Fruit fly (Drosophila melanogaster) whole organism, embryonic: ENCODE results near the gene yuri.

Source experiments
- B-H1 ChIP-seq: fragments of 200-800 bp; sonication (Bioruptor generic); IDR thresholded peaks from 3 replicates; pipeline ENCODE4 v1.3.6; 2022; ENCODE audit warnings: missing biosample characterization, missing genetic modification characterization
- BEAF-32 ChIP-seq: fragments of 200-800 bp; sonication (Bioruptor generic); optimal IDR thresholded peaks from 3 replicates; lab custom pipeline; 2017; ENCODE audit warnings: missing biosample characterization, missing genetic modification characterization, mild to moderate bottlenecking, moderate library complexity, missing genetic modification reagents
- Bteb2 ChIP-seq: fragments of 200-800 bp; sonication (Bioruptor generic); optimal IDR thresholded peaks from 2 replicates; lab custom pipeline; 2016; ENCODE audit warnings: missing biosample characterization, missing genetic modification characterization
- CG11398 ChIP-seq: fragments of 200-800 bp; sonication (Bioruptor generic); optimal IDR thresholded peaks from 2 replicates; lab custom pipeline; 2016; ENCODE audit warnings: missing biosample characterization, missing genetic modification characterization
- CG12071 ChIP-seq: fragments of 200-800 bp; sonication (Bioruptor generic); optimal IDR thresholded peaks from 3 replicates; lab custom pipeline; 2018; ENCODE audit warnings: missing biosample characterization, mild to moderate bottlenecking, missing genetic modification characterization
- CG12744 ChIP-seq: fragments of 200-800 bp; sonication (Bioruptor generic); optimal IDR thresholded peaks from 2 replicates; lab custom pipeline; 2016; ENCODE audit warnings: missing biosample characterization, missing genetic modification characterization
- CG13624 ChIP-seq: fragments of 200-800 bp; sonication (Bioruptor generic); optimal IDR thresholded peaks from 2 replicates; lab custom pipeline; 2016; ENCODE audit warnings: missing biosample characterization, missing genetic modification characterization
- CG15696 ChIP-seq: fragments of 200-800 bp; sonication (Bioruptor generic); optimal IDR thresholded peaks from 2 replicates; lab custom pipeline; 2019; ENCODE audit warnings: missing biosample characterization, mild to moderate bottlenecking, missing genetic modification characterization, moderate library complexity
- CG17361 ChIP-seq: fragments of 200-800 bp; sonication (Bioruptor generic); IDR thresholded peaks from 3 replicates; pipeline ENCODE4 v1.3.6; 2022; ENCODE audit warnings: missing biosample characterization, missing genetic modification characterization
- CG17829 ChIP-seq: fragments of 200-800 bp; optimal IDR thresholded peaks from 2 replicates; lab custom pipeline; 2019; ENCODE audit warnings: missing biosample characterization, mild to moderate bottlenecking, missing genetic modification characterization, moderate library complexity
- CG18764 ChIP-seq: fragments of 200-800 bp; sonication (Bioruptor generic); optimal IDR thresholded peaks from 3 replicates; lab custom pipeline; 2016; ENCODE audit warnings: missing biosample characterization, missing genetic modification characterization
- CG2712 ChIP-seq: fragments of 200-800 bp; optimal IDR thresholded peaks from 3 replicates; lab custom pipeline; 2019; ENCODE audit warnings: missing biosample characterization, mild to moderate bottlenecking, missing genetic modification characterization, moderate library complexity
- CG30403 ChIP-seq: fragments of 200-800 bp; sonication (Bioruptor generic); optimal IDR thresholded peaks from 3 replicates; lab custom pipeline; 2016; ENCODE audit warnings: missing biosample characterization, missing genetic modification characterization
- CG34376 ChIP-seq: fragments of 200-800 bp; sonication (Bioruptor generic); optimal IDR thresholded peaks from 2 replicates; lab custom pipeline; 2018; ENCODE audit warnings: missing biosample characterization, mild to moderate bottlenecking, missing genetic modification characterization
- CG6854 ChIP-seq: fragments of 200-800 bp; sonication (Bioruptor generic); optimal IDR thresholded peaks from 3 replicates; lab custom pipeline; 2017; ENCODE audit warnings: missing biosample characterization, mild to moderate bottlenecking, missing genetic modification characterization
- CG7357 ChIP-seq: fragments of 200-800 bp; sonication (Bioruptor generic); IDR thresholded peaks from 3 replicates; pipeline ENCODE4 v1.3.6; 2022; ENCODE audit warnings: missing biosample characterization, missing genetic modification characterization
- CG8281 ChIP-seq: fragments of 200-800 bp; sonication (Bioruptor generic); optimal IDR thresholded peaks from 2 replicates; lab custom pipeline; 2018; ENCODE audit warnings: missing biosample characterization, mild to moderate bottlenecking, missing genetic modification characterization, moderate library complexity
- CG9437 ChIP-seq: fragments of 200-800 bp; sonication (Bioruptor generic); optimal IDR thresholded peaks from 2 replicates; lab custom pipeline; 2018; ENCODE audit warnings: missing biosample characterization, mild to moderate bottlenecking, missing genetic modification characterization
- CG9609 ChIP-seq: fragments of 200-800 bp; sonication (Bioruptor generic); optimal IDR thresholded peaks from 3 replicates; lab custom pipeline; 2016; ENCODE audit warnings: missing biosample characterization, missing genetic modification characterization
- Dp ChIP-seq: fragments of 200-800 bp; sonication (Bioruptor generic); optimal IDR thresholded peaks from 2 replicates; lab custom pipeline; 2018; ENCODE audit warnings: missing biosample characterization, mild to moderate bottlenecking, missing genetic modification characterization, moderate library complexity
- E2f1 ChIP-seq: fragments of 200-800 bp; sonication (Bioruptor generic); IDR thresholded peaks from 2 replicates; pipeline ENCODE4 v1.3.6; 2022; ENCODE audit warnings: missing biosample characterization, missing genetic modification characterization
- Ets65A ChIP-seq: fragments of 200-800 bp; sonication (Bioruptor generic); peaks from one replicate; lab custom pipeline; 2016; ENCODE audit warnings: missing biosample characterization, missing genetic modification characterization
- Fer1 ChIP-seq: fragments of 200-800 bp; sonication (Bioruptor generic); optimal IDR thresholded peaks from 2 replicates; lab custom pipeline; 2017; ENCODE audit warnings: missing biosample characterization, mild to moderate bottlenecking, missing genetic modification characterization
- H15 ChIP-seq: fragments of 200-800 bp; sonication (Bioruptor generic); IDR thresholded peaks from 3 replicates; pipeline ENCODE4 v1.3.6; 2022; ENCODE audit warnings: missing biosample characterization, missing genetic modification characterization
- Hmr ChIP-seq: fragments of 200-800 bp; sonication (Bioruptor generic); optimal IDR thresholded peaks from 3 replicates; lab custom pipeline; 2017; ENCODE audit warnings: mild to moderate bottlenecking, missing biosample characterization, missing genetic modification reagents, missing genetic modification characterization
- Hr3 ChIP-seq: fragments of 200-800 bp; sonication (Bioruptor generic); optimal IDR thresholded peaks from 3 replicates; lab custom pipeline; 2016; ENCODE audit warnings: missing biosample characterization, missing genetic modification characterization
- Mad ChIP-seq: fragments of 200-800 bp; sonication (Bioruptor generic); optimal IDR thresholded peaks from 2 replicates; lab custom pipeline; 2016; ENCODE audit warnings: missing biosample characterization, missing genetic modification characterization
- NC2β ChIP-seq: fragments of 200-800 bp; sonication (Bioruptor generic); optimal IDR thresholded peaks from 2 replicates; lab custom pipeline; 2016; ENCODE audit warnings: missing biosample characterization, missing genetic modification characterization
- NfI ChIP-seq: fragments of 200-800 bp; sonication (Bioruptor generic); optimal IDR thresholded peaks from 3 replicates; lab custom pipeline; 2018; ENCODE audit warnings: missing biosample characterization, mild to moderate bottlenecking, missing genetic modification characterization, moderate library complexity
- Optix ChIP-seq: fragments of 200-800 bp; sonication (Bioruptor generic); IDR thresholded peaks from 3 replicates; pipeline ENCODE4 v1.3.6; 2022; ENCODE audit warnings: missing biosample characterization, missing genetic modification characterization
- Sox100B ChIP-seq: fragments of 200-800 bp; sonication (Bioruptor generic); optimal IDR thresholded peaks from 3 replicates; lab custom pipeline; 2018; ENCODE audit warnings: missing biosample characterization, mild to moderate bottlenecking, missing genetic modification characterization
- bcd ChIP-seq: fragments of 200-800 bp; sonication (Bioruptor generic); optimal IDR thresholded peaks from 2 replicates; lab custom pipeline; 2017; ENCODE audit warnings: missing biosample characterization, mild to moderate bottlenecking, missing genetic modification characterization
- fd102C ChIP-seq: fragments of 200-800 bp; sonication (Bioruptor generic); optimal IDR thresholded peaks from 2 replicates; lab custom pipeline; 2018; ENCODE audit warnings: missing biosample characterization, mild to moderate bottlenecking, missing genetic modification characterization, moderate library complexity
- ftz-f1 ChIP-seq: fragments of 200-800 bp; sonication (Bioruptor generic); optimal IDR thresholded peaks from 2 replicates; lab custom pipeline; 2016; ENCODE audit warnings: missing biosample characterization, missing genetic modification characterization
- hkb ChIP-seq, 2 experiments: fragments of 200-800 bp in 1 of 2; fragments of >200 bp in 1 of 2; sonication (Bioruptor generic) in 1 of 2; IDR thresholded peaks in 1 of 2; optimal IDR thresholded peaks in 1 of 2; 2 replicates each; pipeline versions ENCODE4 v1.3.6 to Lab custom; 2017 to 2022; ENCODE audit warnings: missing biosample characterization in 1 of 2, missing genetic modification characterization in 1 of 2
- ind ChIP-seq: fragments of 200-800 bp; sonication (Bioruptor generic); optimal IDR thresholded peaks from 3 replicates; lab custom pipeline; 2016; ENCODE audit warnings: missing biosample characterization, missing genetic modification characterization
- jigr1 ChIP-seq: fragments of 200-800 bp; sonication (Bioruptor generic); IDR thresholded peaks from 3 replicates; pipeline ENCODE4 v1.3.6; 2022; ENCODE audit warnings: missing biosample characterization, missing genetic modification characterization
- onecut ChIP-seq: fragments of 200-800 bp; sonication (Bioruptor generic); IDR thresholded peaks from 2 replicates; pipeline ENCODE4 v1.3.6; 2022; ENCODE audit warnings: missing biosample characterization, missing genetic modification characterization
- org-1 ChIP-seq: fragments of 200-800 bp; sonication (Bioruptor generic); optimal IDR thresholded peaks from 2 replicates; lab custom pipeline; 2017; ENCODE audit warnings: missing biosample characterization, missing genetic modification characterization
- pb ChIP-seq: fragments of 200-800 bp; sonication (Bioruptor generic); optimal IDR thresholded peaks from 3 replicates; lab custom pipeline; 2016; ENCODE audit warnings: missing biosample characterization, missing genetic modification characterization
- peb ChIP-seq: fragments of 200-800 bp; sonication (Bioruptor generic); IDR thresholded peaks from 2 replicates; pipeline ENCODE4 v1.3.6; 2022; ENCODE audit warnings: missing biosample characterization, missing genetic modification characterization
- sens-2 ChIP-seq: fragments of 200-800 bp; sonication (Bioruptor generic); IDR thresholded peaks from 2 replicates; pipeline ENCODE4 v1.3.6; 2022; ENCODE audit warnings: missing biosample characterization, missing genetic modification characterization
- so ChIP-seq: fragments of 200-800 bp; sonication (Bioruptor generic); IDR thresholded peaks from 3 replicates; pipeline ENCODE4 v1.3.6; 2022; ENCODE audit warnings: missing biosample characterization, missing genetic modification characterization
- sr ChIP-seq: fragments of 200-800 bp; sonication (Bioruptor generic); IDR thresholded peaks from 3 replicates; pipeline ENCODE4 v1.3.6; 2022; ENCODE audit warnings: missing biosample characterization, missing genetic modification characterization
- stc ChIP-seq: fragments of 200-800 bp; sonication (Bioruptor generic); IDR thresholded peaks from 2 replicates; pipeline ENCODE4 v1.3.6; 2022; ENCODE audit warnings: missing biosample characterization, missing genetic modification characterization
- tin ChIP-seq: fragments of 200-800 bp; sonication (Bioruptor generic); optimal IDR thresholded peaks from 3 replicates; lab custom pipeline; 2016; ENCODE audit warnings: missing biosample characterization, missing genetic modification characterization
- unpg ChIP-seq: fragments of 200-800 bp; sonication (Bioruptor generic); optimal IDR thresholded peaks from 3 replicates; lab custom pipeline; 2018; ENCODE audit warnings: missing biosample characterization, mild to moderate bottlenecking, missing genetic modification characterization, moderate library complexity
- vvl ChIP-seq: fragments of 200-800 bp; sonication (Bioruptor generic); IDR thresholded peaks from 2 replicates; pipeline ENCODE4 v1.3.6; 2022; ENCODE audit warnings: missing biosample characterization, missing genetic modification characterization
- zf30C ChIP-seq: fragments of 200-800 bp; sonication (Bioruptor generic); optimal IDR thresholded peaks from 3 replicates; lab custom pipeline; 2018; ENCODE audit warnings: missing biosample characterization, mild to moderate bottlenecking, missing genetic modification characterization
- zfh2 ChIP-seq: fragments of 200-800 bp; sonication (Bioruptor generic); optimal IDR thresholded peaks from 2 replicates; lab custom pipeline; 2016; ENCODE audit warnings: missing biosample characterization, missing genetic modification characterization

The yuri gene

DNA sequence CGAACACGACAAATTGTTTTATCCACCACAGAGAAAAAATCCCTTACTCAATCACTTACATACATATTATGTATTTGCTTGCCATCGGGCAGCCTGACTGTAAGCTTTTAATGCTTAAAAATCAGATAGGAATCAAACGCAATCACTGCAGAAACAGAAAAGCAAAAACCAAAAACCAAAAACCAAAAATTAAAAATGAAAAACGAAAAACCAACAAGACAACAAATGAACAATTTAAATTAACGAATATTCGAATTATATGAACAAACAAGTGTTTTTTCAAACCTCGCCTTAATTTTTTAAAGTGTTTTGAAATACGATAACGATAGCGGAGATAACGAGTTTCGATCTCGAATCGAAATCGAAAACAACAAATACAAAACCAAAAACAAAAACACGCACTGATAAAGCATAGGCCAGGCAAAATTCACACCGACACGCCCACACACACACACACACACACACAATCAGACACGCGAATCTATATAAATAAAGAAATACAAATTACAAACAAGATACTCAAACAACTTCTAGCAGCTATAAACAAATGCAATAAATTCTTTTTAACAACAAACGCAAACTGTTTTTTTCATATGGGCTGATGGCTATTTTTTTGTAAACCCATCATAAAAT lies 10.1 kb downstream of the yuri start (continued):
- TF ChIP-seq peb (GFP tag; lab: Robert Waterston, UW) (no peak), ind (peak; percentile 43), CG34376 (GFP tag; lab: Kevin White, UChicago) (peak; percentile 17), NC2β (no peak), sens-2 (GFP tag; lab: Robert Waterston, UW) (0 out of 2 replicates have a peak, but pooled peaks have one; percentile 23), CG11398 (GFP tag; lab: Kevin White, UChicago) (peak; percentile 48), so (GFP tag; lab: Robert Waterston, UW) (no peak; the same call in 2 of the 3 replicates), hkb (optimal IDR thresholded peaks at IDR 0.05; lab: Kevin White, UChicago) (no peak), hkb (GFP tag; IDR thresholded peaks at IDR 0.05; lab: Robert Waterston, UW) (peak; percentile 66; the same call in 1 of the 2 replicates), CG30403 (peak; percentile 68), ftz-f1 (GFP tag; lab: Kevin White, UChicago) (no peak), zf30C (GFP tag; lab: Kevin White, UChicago) (peak; percentile 50), CG18764 (peak; percentile 13), org-1 (GFP tag; lab: Kevin White, UChicago) (peak; percentile 20), Mad (no peak), CG8281 (peak; percentile 32), B-H1 (peak; percentile 39; the same call in 1 of the 3 replicates), unpg (GFP tag; lab: Kevin White, UChicago) (peak; percentile 60), Hmr (GFP tag; lab: Kevin White, UChicago) (peak; percentile 0), tin (GFP tag; lab: Kevin White, UChicago) (peak; percentile 19), CG12071 (GFP tag; lab: Kevin White, UChicago) (no peak), Dp (no peak), sr (no peak), Ets65A (GFP tag; lab: Kevin White, UChicago) (peak; percentile 91), Bteb2 (GFP tag; lab: Kevin White, UChicago) (peak; percentile 28), CG13624 (GFP tag; lab: Kevin White, UChicago) (peak; percentile 57), zfh2 (GFP tag; lab: Kevin White, UChicago) (peak; percentile 15), CG7357 (GFP tag; lab: Robert Waterston, UW) (peak; percentile 41; the same call in 1 of the 3 replicates), bcd (GFP tag; lab: Kevin White, UChicago) (peak; percentile 51), Sox100B (GFP tag; lab: Kevin White, UChicago) (peak; percentile 18), E2f1 (GFP tag; lab: Robert Waterston, UW) (peak; percentile 25; the same call in 1 of the 2 replicates), Fer1 (GFP tag; lab: Kevin White, UChicago) (peak; percentile 41), H15 (GFP tag; lab: Robert Waterston, UW) (0 out of 3 replicates have a peak, but pooled peaks have one; percentile 19), CG6854 (GFP tag; lab: Kevin White, UChicago) (no peak), pb (peak; percentile 4), NfI (GFP tag; lab: Kevin White, UChicago) (no peak), CG9609 (GFP tag; lab: Kevin White, UChicago) (peak; percentile 44), CG9437 (GFP tag; lab: Kevin White, UChicago) (peak; percentile 42), CG17829 (tag; lab: Kevin White, UChicago) (peak; percentile 53), jigr1 (no peak), fd102C (no peak), onecut (no peak), CG17361 (GFP tag; lab: Robert Waterston, UW) (peak; percentile 60), vvl (GFP tag; lab: Robert Waterston, UW) (peak; percentile 77), BEAF-32 (no peak), CG15696 (no peak), CG2712 (tag; lab: Kevin White, UChicago) (peak; percentile 57), stc (GFP tag; lab: Robert Waterston, UW) (peak; percentile 48; the same call in 1 of the 2 replicates), Optix (no peak), Hr3 (peak; percentile 29), CG12744 (GFP tag; lab: Kevin White, UChicago) (no peak)
